Fruit fly (Drosophila melanogaster) Kc167 (cell line): ENCODE data around the gene CG5958.

Source experiments
- Myc ChIP-seq: fragments of >200 bp; optimal IDR thresholded peaks from 2 replicates; lab custom pipeline; 2017; ENCODE audit warnings: missing external identifiers
- Sin3A ChIP-seq: fragments of >200 bp; optimal IDR thresholded peaks from 2 replicates; lab custom pipeline; 2018; ENCODE audit warnings: missing external identifiers
- h ChIP-seq: fragments of >200 bp; optimal IDR thresholded peaks from 3 replicates; lab custom pipeline; 2018; ENCODE audit warnings: missing external identifiers
- insv ChIP-seq: fragments of >200 bp; optimal IDR thresholded peaks from 3 replicates; lab custom pipeline; 2018; ENCODE audit warnings: missing external identifiers
- psq ChIP-seq: fragments of >200 bp; optimal IDR thresholded peaks from 2 replicates; lab custom pipeline; 2017; ENCODE audit warnings: missing external identifiers
- ttk ChIP-seq: sonication (Bioruptor generic); optimal IDR thresholded peaks from 2 replicates; lab custom pipeline; 2017; ENCODE audit warnings: missing external identifiers

CG5958 gene

dm6 chr2L:7440458-7441018 lies 7.2 kb upstream of the CG5958 start:
- TF ChIP-seq insv (lab: Kevin White, UChicago) (no peak), psq (no peak), h (lab: Kevin White, UChicago) (no peak), Sin3A (no peak), ttk (lab: Kevin White, UChicago) (no peak), Myc (lab: Kevin White, UChicago) (no peak)

DNA sequence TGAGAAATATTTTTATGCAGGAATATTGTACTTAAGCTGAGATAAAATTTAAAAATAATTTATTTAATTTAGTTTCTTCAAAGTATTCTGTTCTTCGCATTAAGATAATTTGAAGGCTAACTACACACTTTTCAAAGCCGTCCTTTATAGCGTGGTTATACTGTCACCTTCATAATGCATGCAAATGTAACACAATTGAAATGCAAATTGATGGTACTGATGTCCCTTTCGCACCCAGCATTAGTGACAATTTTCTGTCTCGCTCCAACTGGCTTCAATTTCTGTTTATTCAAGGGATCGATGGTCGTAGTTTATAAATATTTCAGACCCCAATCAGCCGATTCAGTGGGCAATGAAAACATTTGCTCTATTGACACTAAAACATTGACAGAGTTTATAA lies 5.2 kb upstream of the CG5958 start:
- no peak for TF ChIP-seq Sin3A

dm6 chr2L:7437325-7437707 lies 4.0 kb upstream of the CG5958 start, which contains the start of gene CG5973:
TSS of gene CG5973 (plus strand) at chr2L:7437492.
- TF ChIP-seq h (lab: Kevin White, UChicago): no peak
- TF ChIP-seq insv (lab: Kevin White, UChicago): no peak
- TF ChIP-seq psq: no peak
- no peak for TF ChIP-seq ttk (lab: Kevin White, UChicago)
- TF ChIP-seq Sin3A: no peak
- TF ChIP-seq Myc (lab: Kevin White, UChicago): no peak

DNA sequence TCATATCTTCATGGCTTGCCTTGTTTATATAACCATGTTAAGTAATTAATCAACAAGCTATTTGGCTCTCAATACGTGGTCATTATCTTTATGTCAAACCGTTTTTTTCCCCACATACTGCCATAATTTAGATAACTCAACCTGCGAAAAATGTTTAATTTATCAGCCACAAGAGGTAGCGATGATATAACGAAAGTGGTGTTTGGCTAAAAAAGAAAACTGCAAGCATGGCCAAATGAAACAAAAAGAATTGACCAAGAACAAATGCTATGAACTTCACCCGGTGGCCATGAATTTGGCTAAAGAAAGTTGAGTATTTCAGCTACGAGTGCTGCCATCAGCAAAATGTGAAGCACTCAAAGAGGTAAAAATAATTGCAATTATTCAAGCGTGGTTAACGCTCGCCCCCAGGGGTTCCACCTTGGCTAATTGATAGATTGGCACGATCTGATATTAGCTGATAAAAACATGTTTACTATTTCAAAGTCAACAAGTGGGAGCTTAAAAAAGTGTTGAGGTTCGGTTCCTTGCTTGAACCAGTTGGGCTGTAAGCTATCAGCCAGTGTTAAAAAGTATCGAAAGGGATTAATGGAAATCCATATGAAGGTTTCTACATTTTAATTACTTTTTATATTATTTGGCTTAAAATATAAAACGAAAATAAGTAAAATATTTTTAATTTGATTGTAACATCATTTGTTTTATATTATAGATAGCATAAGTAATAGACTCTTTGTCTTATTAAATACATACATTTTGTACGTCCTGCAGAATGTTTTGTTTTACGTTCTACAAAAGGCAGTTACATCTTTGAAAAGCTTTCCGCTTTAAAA lies 3.4 kb upstream of the CG5958 start:
- TF ChIP-seq ttk (lab: Kevin White, UChicago): no peak
- TF ChIP-seq psq: no peak
- TF ChIP-seq Sin3A: no peak
- no peak for TF ChIP-seq Myc (lab: Kevin White, UChicago)
- no peak for TF ChIP-seq h (lab: Kevin White, UChicago)
- TF ChIP-seq insv (lab: Kevin White, UChicago): no peak

DNA sequence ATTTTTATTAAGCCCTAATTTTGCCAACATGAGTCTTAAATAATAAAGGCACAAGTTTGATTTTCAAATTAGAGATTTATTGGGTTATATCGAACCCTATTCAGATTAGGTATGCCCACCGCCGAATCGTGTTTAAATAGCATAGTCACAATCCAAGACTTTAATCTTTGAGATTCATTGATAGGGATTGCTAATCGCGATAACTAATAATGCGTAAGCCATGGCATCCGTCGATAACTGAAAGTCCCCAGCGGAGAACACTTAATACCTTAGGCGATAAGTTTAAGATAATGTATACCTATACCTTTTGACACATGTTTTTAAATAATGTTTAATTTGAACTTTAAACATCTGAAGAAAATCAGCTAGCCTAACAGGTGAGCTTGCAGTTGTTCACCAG lies 2.2 kb upstream of the CG5958 start:
- TF ChIP-seq Myc (lab: Kevin White, UChicago) (no peak), ttk (lab: Kevin White, UChicago) (no peak), Sin3A (no peak), h (lab: Kevin White, UChicago) (no peak), psq (no peak), insv (lab: Kevin White, UChicago) (no peak)

DNA sequence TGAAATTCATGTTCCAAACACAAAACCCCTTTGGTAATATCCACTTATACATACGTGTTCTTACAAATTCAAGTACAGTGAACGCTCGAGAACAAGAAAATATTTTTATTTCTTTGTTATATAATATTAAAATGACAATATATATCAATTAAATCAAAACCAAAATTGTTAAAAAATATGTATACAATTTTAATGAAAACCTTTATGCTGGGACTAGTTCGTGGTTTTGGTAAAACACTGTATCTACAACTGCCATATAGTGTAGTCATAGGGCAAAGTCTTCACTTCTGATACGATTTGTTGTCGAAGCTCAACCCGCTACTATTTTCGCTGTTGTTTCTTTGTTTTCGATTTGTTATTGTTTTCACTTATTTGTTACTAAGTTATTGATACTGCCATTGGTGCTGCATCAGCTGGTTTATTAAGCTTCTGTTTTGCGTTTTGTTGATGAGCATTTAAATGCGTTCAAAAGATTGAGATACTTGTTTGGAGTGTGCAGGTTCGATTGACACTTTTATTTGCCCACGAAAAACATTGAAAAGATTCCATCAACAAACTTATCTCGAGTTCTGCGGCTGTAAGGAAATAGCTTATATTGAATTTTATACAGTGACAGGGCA lies 1.5 kb upstream of the CG5958 start:
- TF ChIP-seq Myc (lab: Kevin White, UChicago): no peak
- no peak for TF ChIP-seq Sin3A
- no peak for TF ChIP-seq h (lab: Kevin White, UChicago)
- no peak for TF ChIP-seq psq
- no peak for TF ChIP-seq ttk (lab: Kevin White, UChicago)
- no peak for TF ChIP-seq insv (lab: Kevin White, UChicago)

- TF ChIP-seq Sin3A: no peak
Measured at dm6 chr2L:7433957-7434736, 831 bp upstream of the CG5958 start.

dm6 chr2L:7431861-7432601 lies 1.3 kb downstream of the CG5958 start:
- no peak for TF ChIP-seq Myc (lab: Kevin White, UChicago)
- TF ChIP-seq insv (lab: Kevin White, UChicago): no peak
- TF ChIP-seq Sin3A: no peak
- TF ChIP-seq ttk (lab: Kevin White, UChicago): no peak
- no peak for TF ChIP-seq h (lab: Kevin White, UChicago)
- TF ChIP-seq psq: no peak

dm6 chr2L:7430313-7430712 lies 3.0 kb downstream of the CG5958 start:
- TF ChIP-seq psq: no peak
- no peak for TF ChIP-seq Sin3A
- no peak for TF ChIP-seq insv (lab: Kevin White, UChicago)
- TF ChIP-seq Myc (lab: Kevin White, UChicago): no peak
- TF ChIP-seq ttk (lab: Kevin White, UChicago): no peak
- TF ChIP-seq h (lab: Kevin White, UChicago): no peak

- TF ChIP-seq insv (lab: Kevin White, UChicago) (no peak), ttk (lab: Kevin White, UChicago) (no peak), Myc (lab: Kevin White, UChicago) (no peak), psq (no peak), Sin3A (no peak), h (lab: Kevin White, UChicago) (no peak)
Measured at dm6 chr2L:7427786-7428137, 5.6 kb downstream of the CG5958 start.

dm6 chr2L:7427067-7427785 lies 6.1 kb downstream of the CG5958 start:
- TF ChIP-seq ttk (lab: Kevin White, UChicago) (no peak), Myc (lab: Kevin White, UChicago) (no peak), psq (no peak), Sin3A (no peak), h (lab: Kevin White, UChicago) (no peak), insv (lab: Kevin White, UChicago) (no peak)
